Fruit fly (Drosophila melanogaster) whole organism, adult: ENCODE data around the gene slpr.

Source experiments
- CG12768 ChIP-seq: fragments of 200-800 bp; sonication (Bioruptor generic); optimal IDR thresholded peaks from 2 replicates; lab custom pipeline; 2017; ENCODE audit warnings: missing biosample characterization, missing genetic modification characterization, mild to moderate bottlenecking, moderate library complexity, missing genetic modification reagents
- CG14711 ChIP-seq: fragments of 200-800 bp; sonication (Bioruptor generic); optimal IDR thresholded peaks from 2 replicates; lab custom pipeline; 2018; ENCODE audit warnings: missing biosample characterization, mild to moderate bottlenecking, missing genetic modification characterization, moderate library complexity
- CG33017 ChIP-seq: fragments of 200-800 bp; sonication (Bioruptor generic); optimal IDR thresholded peaks from 2 replicates; lab custom pipeline; 2018; ENCODE audit warnings: missing biosample characterization, mild to moderate bottlenecking, missing genetic modification characterization, moderate library complexity
- CG7045 ChIP-seq: fragments of 200-800 bp; sonication (Bioruptor generic); optimal IDR thresholded peaks from 2 replicates; lab custom pipeline; 2017; ENCODE audit warnings: missing biosample characterization, mild to moderate bottlenecking, missing genetic modification characterization
- CG7101 ChIP-seq: fragments of 200-800 bp; sonication (Bioruptor generic); optimal IDR thresholded peaks from 2 replicates; lab custom pipeline; 2018; ENCODE audit warnings: missing biosample characterization, mild to moderate bottlenecking, missing genetic modification characterization, moderate library complexity
- Clk ChIP-seq: fragments of 200-800 bp; sonication (Bioruptor generic); optimal IDR thresholded peaks from 2 replicates; lab custom pipeline; 2017; ENCODE audit warnings: missing biosample characterization, missing genetic modification characterization
- cic ChIP-seq: fragments of 200-800 bp; sonication (Bioruptor generic); optimal IDR thresholded peaks from 2 replicates; lab custom pipeline; 2017; ENCODE audit warnings: missing biosample characterization, mild to moderate bottlenecking, missing genetic modification characterization, moderate library complexity
- toe ChIP-seq: fragments of 200-800 bp; sonication (Bioruptor generic); optimal IDR thresholded peaks from 2 replicates; lab custom pipeline; 2016; ENCODE audit warnings: missing biosample characterization, missing genetic modification characterization

DNA sequence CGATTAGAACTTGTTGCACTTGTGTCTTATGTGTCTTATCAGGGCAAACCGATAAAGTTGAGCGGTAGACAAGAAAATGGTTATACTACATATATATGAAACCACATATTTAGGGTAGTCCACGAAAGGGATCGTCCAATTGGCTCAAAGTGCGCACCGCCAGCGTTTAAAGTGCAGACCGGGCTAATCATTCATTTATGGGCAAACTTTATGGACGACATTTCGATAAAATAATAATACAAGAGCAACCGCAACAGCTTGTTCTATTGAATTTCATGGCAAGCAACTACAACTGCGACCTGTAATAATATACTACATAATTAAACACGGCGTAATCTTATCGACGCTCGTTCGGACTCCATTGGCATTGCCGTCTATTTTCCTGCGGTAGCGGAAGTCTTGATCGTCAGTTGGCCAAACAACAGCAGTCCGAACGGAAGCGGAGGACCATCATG lies 41.5 kb downstream of the slpr start, which contains the start of the genes cyr and CG2120:
- TF ChIP-seq Clk (GFP tag; lab: Kevin White, UChicago) (no peak), CG12768 (GFP tag; lab: Kevin White, UChicago) (no peak), cic (GFP tag; lab: Kevin White, UChicago) (no peak), CG7045 (GFP tag; lab: Kevin White, UChicago) (no peak), toe (GFP tag; lab: Kevin White, UChicago) (no peak), CG7101 (tag; lab: Kevin White, UChicago) (no peak), CG14711 (tag; lab: Kevin White, UChicago) (no peak), CG33017 (tag; lab: Kevin White, UChicago) (no peak)
